Worm (Caenorhabditis elegans) whole organism, L1 larva: ENCODE results near the gene Y71H2AR.2.
"Not testable (repeated sequence)": the region's sequence is repeated elsewhere in the genome, so short reads cannot be mapped to it uniquely, and the experiment has no call there.

Source experiments
- ceh-8 ChIP-seq: fragments of 200-800 bp; sonication (Bioruptor generic); optimal IDR thresholded peaks from 2 replicates; lab custom pipeline; 2018; ENCODE audit warnings: mild to moderate bottlenecking, missing genetic modification characterization, moderate library complexity, missing compliant biosample characterization
- ceh-82 ChIP-seq, 3 experiments: fragments of 150-350 bp in 1 of 3; sonication (generic microtip) in 2 of 3; optimal IDR thresholded peaks; 2 replicates each; lab custom pipeline; 2014 to 2017; ENCODE audit warnings: missing biosample characterization in 3 of 3, missing genetic modification characterization in 3 of 3
- ces-1 ChIP-seq: fragments of 150-350 bp; optimal IDR thresholded peaks from 2 replicates; lab custom pipeline; 2014; ENCODE audit warnings: missing biosample characterization, missing genetic modification reagents, missing genetic modification characterization
- elt-3 ChIP-seq, 6 experiments: fragments of 150-350 bp in 1 of 6; sonication (generic microtip); optimal IDR thresholded peaks; 2 replicates each; lab custom pipeline; 2017 to 2018; ENCODE audit warnings: missing biosample characterization in 6 of 6, missing genetic modification characterization in 6 of 6, inconsistent platforms in 1 of 6
- mdl-1 ChIP-seq, 2 experiments: fragments of 150-350 bp; optimal IDR thresholded peaks; 2 replicates each; lab custom pipeline; 2014 to 2017; ENCODE audit warnings: missing biosample characterization in 2 of 2, missing genetic modification characterization in 2 of 2, inconsistent platforms in 1 of 2
- mef-2 ChIP-seq: fragments of 150-350 bp; optimal IDR thresholded peaks from 2 replicates; lab custom pipeline; 2014; ENCODE audit warnings: missing biosample characterization, missing genetic modification characterization
- nhr-28 ChIP-seq: fragments of 150-350 bp; optimal IDR thresholded peaks from 2 replicates; lab custom pipeline; 2014; ENCODE audit warnings: missing biosample characterization, missing genetic modification characterization
- pqm-1 ChIP-seq: sonication (generic microtip); optimal IDR thresholded peaks from 3 replicates; lab custom pipeline; 2017; ENCODE audit warnings: missing biosample characterization, missing genetic modification characterization
- rnt-1 ChIP-seq: sonication (generic microtip); optimal IDR thresholded peaks from 2 replicates; lab custom pipeline; 2016; ENCODE audit warnings: mild to moderate bottlenecking, missing genetic modification characterization, moderate library complexity, missing compliant biosample characterization
- skn-1 ChIP-seq: fragments of 150-350 bp; optimal IDR thresholded peaks from 2 replicates; lab custom pipeline; 2014; ENCODE audit warnings: missing biosample characterization, missing genetic modification characterization
- sup-37 ChIP-seq: fragments of 200-800 bp; sonication (Bioruptor generic); optimal IDR thresholded peaks from 2 replicates; lab custom pipeline; 2018; ENCODE audit warnings: mild to moderate bottlenecking, missing genetic modification characterization, missing compliant biosample characterization
- ztf-11 ChIP-seq, 2 experiments: sonication (generic microtip); optimal IDR thresholded peaks; 2 replicates each; lab custom pipeline; 2016 to 2017; ENCODE audit warnings: missing genetic modification characterization in 2 of 2, missing biosample characterization in 1 of 2, missing compliant biosample characterization in 1 of 2

DNA sequence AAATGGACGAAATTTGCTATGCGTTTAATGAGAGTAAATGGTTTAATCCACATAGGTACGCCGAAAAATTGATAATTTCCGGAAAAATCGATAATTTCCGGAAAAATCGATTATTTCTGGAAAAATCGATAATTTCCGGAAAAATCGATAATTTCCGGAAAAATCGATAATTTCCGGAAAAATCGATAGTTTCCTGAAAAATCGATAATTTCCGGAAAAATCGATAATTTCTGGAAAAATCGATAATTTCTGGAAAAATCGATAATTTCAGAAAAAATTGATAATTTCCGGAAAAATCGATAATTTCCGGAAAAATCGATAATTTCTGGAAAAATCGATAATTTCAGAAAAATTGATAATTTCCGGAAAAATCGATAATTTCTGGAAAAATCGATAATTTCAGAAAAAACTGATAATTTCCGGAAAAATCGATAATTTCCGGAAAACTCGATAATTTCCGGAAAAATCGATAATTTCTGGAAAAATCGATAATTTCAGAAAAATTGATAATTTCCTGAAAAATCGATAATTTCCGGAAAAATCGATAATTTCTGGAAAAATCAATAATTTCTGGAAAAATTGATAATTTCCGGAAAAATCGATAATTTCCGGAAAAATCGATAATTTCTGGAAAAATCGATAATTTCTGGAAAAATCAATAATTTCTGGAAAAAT, 3.8 kb downstream of the Y71H2AR.2 start:
- TF ChIP-seq ztf-11 (tag; optimal IDR thresholded peaks at IDR 0.05; lab: Kevin White, UChicago); ces-1 (GFP tag; lab: Kevin White, UChicago); ceh-8 (GFP tag; lab: Kevin White, UChicago); mdl-1 (tag; optimal IDR thresholded peaks at IDR 0.05; lab: Kevin White, UChicago); sup-37 (GFP tag; lab: Kevin White, UChicago); pqm-1; ceh-82 (tag; optimal IDR thresholded peaks at IDR 0.05; lab: Kevin White, UChicago); elt-3 (tag; optimal IDR thresholded peaks at IDR 0.05; lab: Kevin White, UChicago); nhr-28 (tag; lab: Kevin White, UChicago); mef-2 (tag; lab: Kevin White, UChicago); skn-1 (tag; lab: Kevin White, UChicago); rnt-1 (tag; lab: Kevin White, UChicago): not testable (repeated sequence)
